Worm (Caenorhabditis elegans) whole organism, L4/young adult: Measurements from ENCODE around the gene bcat-1.

Experiments used
- W03F9.2 ChIP-seq: fragments of 150-350 bp; optimal IDR thresholded peaks from 2 replicates; lab custom pipeline; 2014; ENCODE audit warnings: missing biosample characterization, missing genetic modification characterization
- him-1 ChIP-seq: sonication (generic microtip); optimal IDR thresholded peaks from 2 replicates; lab custom pipeline; 2016; ENCODE audit warnings: missing genotype, missing genetic modification reagents, missing genetic modification characterization, missing compliant biosample characterization

DNA sequence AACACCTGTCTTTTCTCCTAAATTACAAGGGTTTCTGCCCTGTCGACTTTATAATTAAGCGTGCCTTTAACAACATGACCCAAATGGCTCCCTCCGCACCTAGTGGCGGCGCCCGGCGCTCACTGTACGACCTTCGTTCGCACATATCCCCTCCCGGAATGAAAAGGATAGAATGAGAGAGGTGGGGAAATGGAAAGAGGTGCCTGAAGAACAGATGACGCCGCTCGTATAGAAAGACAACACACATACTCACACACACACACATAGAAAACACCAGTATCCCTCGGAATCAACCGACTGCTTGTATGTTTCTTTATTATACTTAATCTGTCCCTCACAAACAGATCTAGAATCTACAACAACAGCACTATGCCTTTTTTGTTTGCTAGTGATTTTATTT lies 32.6 kb downstream of the bcat-1 start:
- TF ChIP-seq W03F9.2 (tag; lab: Kevin White, UChicago) (no peak), him-1 (tag; lab: Kevin White, UChicago) (no peak)
